Worm (Caenorhabditis elegans): Measurements from ENCODE around the gene scl-17.

DNA sequence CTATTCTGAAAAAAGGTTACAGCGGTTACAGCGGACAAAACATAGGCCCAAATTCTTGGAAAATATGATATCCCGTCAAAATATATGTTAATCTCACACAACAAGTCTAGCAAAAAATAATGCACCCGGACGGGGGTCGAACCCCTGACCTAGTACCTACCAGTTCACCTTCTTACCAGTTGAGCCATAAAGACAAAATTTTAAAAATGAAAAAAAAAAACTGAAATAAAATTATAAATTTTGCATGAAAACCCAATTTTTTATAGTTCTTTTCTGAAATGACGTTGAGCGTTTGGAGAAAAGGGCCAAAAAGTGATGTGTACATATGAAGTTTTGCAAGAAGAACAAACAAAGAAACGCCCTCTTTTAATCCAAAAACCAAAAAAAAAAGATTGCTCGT is 37.4 kb downstream of the scl-17 start:
- TF ChIP-seq hmbx-1 (tag; optimal IDR thresholded peaks at IDR 0.05) (no peak), flt-1 (GFP tag; IDR thresholded peaks at IDR 0.05) (no peak), hnd-1 (tag; optimal IDR thresholded peaks at IDR 0.05) (no peak)

All from whole organism, early embryonic.